Worm (Caenorhabditis elegans) whole organism, early embryonic: ENCODE results near the gene B0001.5.

Experiments
- aly-1 ChIP-seq: sonication (generic microtip); optimal IDR thresholded peaks from 2 replicates; lab custom pipeline; 2016; ENCODE audit warnings: missing genetic modification characterization, missing compliant biosample characterization
- ama-1 ChIP-seq: fragments of 150-350 bp; optimal IDR thresholded peaks from 2 replicates; lab custom pipeline; 2014
- ceh-13 ChIP-seq: fragments of 200-800 bp; sonication (Bioruptor generic); optimal IDR thresholded peaks from 2 replicates; lab custom pipeline; 2018; ENCODE audit warnings: mild to moderate bottlenecking, missing genetic modification characterization, missing compliant biosample characterization
- ets-7 ChIP-seq: sonication (generic microtip); optimal IDR thresholded peaks from 2 replicates; lab custom pipeline; 2016; ENCODE audit warnings: missing genotype, missing genetic modification characterization, missing compliant biosample characterization
- flt-1 ChIP-seq: fragments of 200-800 bp; sonication (Bioruptor generic); IDR thresholded peaks from 2 replicates; pipeline ENCODE4 v1.3.6; 2022; ENCODE audit warnings: missing genetic modification characterization, missing compliant biosample characterization
- hmbx-1 ChIP-seq: sonication (generic microtip); optimal IDR thresholded peaks from 2 replicates; lab custom pipeline; 2016; ENCODE audit warnings: mild to moderate bottlenecking, missing genetic modification characterization, missing compliant biosample characterization
- hmg-4 ChIP-seq: fragments of 200-800 bp; sonication (Bioruptor generic); optimal IDR thresholded peaks from 2 replicates; lab custom pipeline; 2018; ENCODE audit warnings: mild to moderate bottlenecking, missing genetic modification characterization, missing compliant biosample characterization
- hnd-1 ChIP-seq: sonication (generic microtip); optimal IDR thresholded peaks from 2 replicates; lab custom pipeline; 2016; ENCODE audit warnings: missing genetic modification characterization, missing compliant biosample characterization
- pes-1 ChIP-seq: fragments of 200-800 bp; sonication (Bioruptor generic); IDR thresholded peaks from 2 replicates; pipeline ENCODE4 v1.3.6; 2022; ENCODE audit warnings: missing genetic modification reagents, missing genetic modification characterization, missing compliant biosample characterization
- scrt-1 ChIP-seq: fragments of 200-800 bp; sonication (Bioruptor generic); IDR thresholded peaks from 2 replicates; pipeline ENCODE4 v1.3.6; 2022; ENCODE audit warnings: missing genetic modification characterization, missing compliant biosample characterization
- sea-1 ChIP-seq: fragments of 200-800 bp; sonication (Bioruptor generic); conservative IDR thresholded peaks from 2 replicates; pipeline ENCODE4 v1.3.6; 2022; ENCODE audit warnings: missing genetic modification characterization, missing compliant biosample characterization
- tbx-11 ChIP-seq: fragments of 200-800 bp; sonication (Bioruptor generic); IDR thresholded peaks from 2 replicates; pipeline ENCODE4 v1.3.6; 2022; ENCODE audit warnings: missing genetic modification characterization, missing compliant biosample characterization
- tbx-37 ChIP-seq: fragments of 200-800 bp; sonication (Bioruptor generic); conservative IDR thresholded peaks from 2 replicates; pipeline ENCODE4 v1.3.6; 2022; ENCODE audit warnings: missing genetic modification reagents, missing genetic modification characterization, missing compliant biosample characterization

ce11 chrIV:12143231-12143630 lies at the start of gene B0001.5:
- TF ChIP-seq sea-1 (GFP tag; lab: Robert Waterston, UW) (no peak), aly-1 (no peak), ceh-13 (GFP tag; lab: Kevin White, UChicago) (no peak), pes-1 (GFP tag; lab: Robert Waterston, UW) (no peak), hmg-4 (GFP tag; lab: Kevin White, UChicago) (no peak), ama-1 (lab: Kevin White, UChicago) (no peak), flt-1 (GFP tag; lab: Robert Waterston, UW) (no peak), tbx-37 (GFP tag; lab: Robert Waterston, UW) (no peak), tbx-11 (GFP tag; lab: Robert Waterston, UW) (no peak), ets-7 (no peak), scrt-1 (GFP tag; lab: Robert Waterston, UW) (no peak), hmbx-1 (tag; lab: Kevin White, UChicago) (no peak), hnd-1 (tag; lab: Kevin White, UChicago) (no peak)
